Fruit fly (Drosophila melanogaster) whole organism, embryonic: ENCODE results near the gene CG42819.
A peak's percentile ranks its signal among the peaks of the same experiment; 100 is the strongest.

ENCODE experiments used
- BtbVII ChIP-seq: fragments of 200-800 bp; sonication (Bioruptor generic); optimal IDR thresholded peaks from 3 replicates; lab custom pipeline; 2017; ENCODE audit warnings: missing biosample characterization, mild to moderate bottlenecking, missing genetic modification characterization
- CG10274 ChIP-seq: fragments of 200-800 bp; sonication (Bioruptor generic); optimal IDR thresholded peaks from 3 replicates; lab custom pipeline; 2017; ENCODE audit warnings: missing biosample characterization, mild to moderate bottlenecking, missing genetic modification characterization
- CG10321 ChIP-seq: fragments of 200-800 bp; sonication (Bioruptor generic); IDR thresholded peaks from 2 replicates; pipeline ENCODE4 v1.3.6; 2022; ENCODE audit warnings: missing biosample characterization, missing genetic modification characterization
- CG11085 ChIP-seq: fragments of 200-800 bp; sonication (Bioruptor generic); IDR thresholded peaks from 2 replicates; pipeline ENCODE4 v1.3.6; 2022; ENCODE audit warnings: missing biosample characterization, missing genetic modification characterization
- CG12071 ChIP-seq: fragments of 200-800 bp; sonication (Bioruptor generic); optimal IDR thresholded peaks from 3 replicates; lab custom pipeline; 2018; ENCODE audit warnings: missing biosample characterization, mild to moderate bottlenecking, missing genetic modification characterization
- CG13424 ChIP-seq: fragments of 200-800 bp; sonication (Bioruptor generic); optimal IDR thresholded peaks from 2 replicates; lab custom pipeline; 2019; ENCODE audit warnings: missing biosample characterization, mild to moderate bottlenecking, missing genetic modification characterization, moderate library complexity
- CG13624 ChIP-seq: fragments of 200-800 bp; sonication (Bioruptor generic); optimal IDR thresholded peaks from 2 replicates; lab custom pipeline; 2016; ENCODE audit warnings: missing biosample characterization, missing genetic modification characterization
- CG15011 ChIP-seq: fragments of 200-800 bp; sonication (Bioruptor generic); optimal IDR thresholded peaks from 3 replicates; lab custom pipeline; 2018; ENCODE audit warnings: missing biosample characterization, mild to moderate bottlenecking, missing genetic modification characterization
- CG16863 ChIP-seq: fragments of 200-800 bp; sonication (Bioruptor generic); optimal IDR thresholded peaks from 3 replicates; lab custom pipeline; 2016; ENCODE audit warnings: missing biosample characterization, missing genetic modification characterization
- CG17361 ChIP-seq: fragments of 200-800 bp; sonication (Bioruptor generic); IDR thresholded peaks from 3 replicates; pipeline ENCODE4 v1.3.6; 2022; ENCODE audit warnings: missing biosample characterization, missing genetic modification characterization
- CG18262 ChIP-seq: fragments of 200-800 bp; optimal IDR thresholded peaks from 3 replicates; lab custom pipeline; 2019; ENCODE audit warnings: missing biosample characterization, mild to moderate bottlenecking, missing genetic modification characterization, moderate library complexity
- CG2129 ChIP-seq: fragments of 200-800 bp; sonication (Bioruptor generic); IDR thresholded peaks from 2 replicates; pipeline ENCODE4 v1.3.6; 2022; ENCODE audit warnings: missing biosample characterization, missing genetic modification characterization; ENCODE audit not compliant: partially characterized antibody
- CG3163 ChIP-seq: fragments of 200-800 bp; sonication (Bioruptor generic); optimal IDR thresholded peaks from 3 replicates; lab custom pipeline; 2016; ENCODE audit warnings: missing biosample characterization, missing genetic modification characterization
- CG5180 ChIP-seq: fragments of 200-800 bp; sonication (Bioruptor generic); optimal IDR thresholded peaks from 3 replicates; lab custom pipeline; 2017; ENCODE audit warnings: missing biosample characterization, missing genetic modification characterization, mild to moderate bottlenecking, moderate library complexity, missing genetic modification reagents
- CG6272 ChIP-seq: fragments of 200-800 bp; sonication (Bioruptor generic); IDR thresholded peaks from 2 replicates; pipeline ENCODE4 v1.3.6; 2022; ENCODE audit warnings: missing biosample characterization, missing genetic modification characterization
- CG6854 ChIP-seq: fragments of 200-800 bp; sonication (Bioruptor generic); optimal IDR thresholded peaks from 3 replicates; lab custom pipeline; 2017; ENCODE audit warnings: missing biosample characterization, mild to moderate bottlenecking, missing genetic modification characterization
- CG7372 ChIP-seq: fragments of 200-800 bp; sonication (Bioruptor generic); IDR thresholded peaks from 2 replicates; pipeline ENCODE4 v1.3.6; 2022; ENCODE audit warnings: missing biosample characterization, missing genetic modification characterization
- CG8765 ChIP-seq: fragments of 200-800 bp; sonication (Bioruptor generic); IDR thresholded peaks from 2 replicates; pipeline ENCODE4 v1.3.6; 2022; ENCODE audit warnings: missing biosample characterization, missing genetic modification characterization
- CG8924 ChIP-seq: fragments of 200-800 bp; optimal IDR thresholded peaks from 3 replicates; lab custom pipeline; 2019; ENCODE audit warnings: missing biosample characterization, mild to moderate bottlenecking, missing genetic modification characterization, moderate library complexity
- CG9437 ChIP-seq: fragments of 200-800 bp; sonication (Bioruptor generic); optimal IDR thresholded peaks from 2 replicates; lab custom pipeline; 2018; ENCODE audit warnings: missing biosample characterization, mild to moderate bottlenecking, missing genetic modification characterization
- CTCF ChIP-seq: fragments of 200-800 bp; sonication (Bioruptor generic); optimal IDR thresholded peaks from 2 replicates; lab custom pipeline; 2017; ENCODE audit warnings: missing biosample characterization, mild to moderate bottlenecking, missing genetic modification characterization, moderate library complexity
- Deaf1 ChIP-seq: fragments of 200-800 bp; optimal IDR thresholded peaks from 3 replicates; lab custom pipeline; 2019; ENCODE audit warnings: missing biosample characterization, mild to moderate bottlenecking, missing genetic modification characterization, moderate library complexity
- GATAe ChIP-seq: fragments of 200-800 bp; sonication (Bioruptor generic); conservative IDR thresholded peaks from 2 replicates; pipeline ENCODE4 v1.3.6; 2022; ENCODE audit warnings: missing biosample characterization, missing genetic modification characterization
- Gug ChIP-seq: fragments of 200-800 bp; sonication (Bioruptor generic); IDR thresholded peaks from 4 replicates; pipeline ENCODE4 v1.3.6; 2022; ENCODE audit warnings: missing biosample characterization, missing genetic modification characterization
- HLHmδ ChIP-seq: fragments of 200-800 bp; sonication (Bioruptor generic); optimal IDR thresholded peaks from 2 replicates; lab custom pipeline; 2018; ENCODE audit warnings: missing biosample characterization, mild to moderate bottlenecking, missing genetic modification characterization, moderate library complexity
- Nf-YB ChIP-seq: fragments of 200-800 bp; sonication (Bioruptor generic); optimal IDR thresholded peaks from 3 replicates; lab custom pipeline; 2019; ENCODE audit warnings: missing biosample characterization, mild to moderate bottlenecking, missing genetic modification characterization, moderate library complexity
- Sry-β ChIP-seq: fragments of 200-800 bp; sonication (Bioruptor generic); optimal IDR thresholded peaks from 2 replicates; lab custom pipeline; 2018; ENCODE audit warnings: missing biosample characterization, mild to moderate bottlenecking, missing genetic modification characterization, moderate library complexity
- ac ChIP-seq: fragments of 200-800 bp; sonication (Bioruptor generic); optimal IDR thresholded peaks from 3 replicates; lab custom pipeline; 2017; ENCODE audit warnings: missing biosample characterization, mild to moderate bottlenecking, missing genetic modification characterization
- ara ChIP-seq: fragments of 200-800 bp; sonication (Bioruptor generic); IDR thresholded peaks from 2 replicates; pipeline ENCODE4 v1.3.6; 2022; ENCODE audit warnings: missing biosample characterization, missing genetic modification characterization
- br ChIP-seq: fragments of >200 bp; optimal IDR thresholded peaks from 2 replicates; lab custom pipeline; 2017
- btn ChIP-seq: fragments of 200-800 bp; sonication (Bioruptor generic); optimal IDR thresholded peaks from 2 replicates; lab custom pipeline; 2016; ENCODE audit warnings: missing biosample characterization, missing genetic modification characterization
- chn ChIP-seq: fragments of 200-800 bp; sonication (Bioruptor generic); optimal IDR thresholded peaks from 2 replicates; lab custom pipeline; 2016; ENCODE audit warnings: missing biosample characterization, missing genetic modification characterization
- crc ChIP-seq: fragments of 200-800 bp; sonication (Bioruptor generic); optimal IDR thresholded peaks from 2 replicates; lab custom pipeline; 2016; ENCODE audit warnings: missing biosample characterization, missing genetic modification characterization
- fd102C ChIP-seq: fragments of 200-800 bp; sonication (Bioruptor generic); optimal IDR thresholded peaks from 2 replicates; lab custom pipeline; 2018; ENCODE audit warnings: missing biosample characterization, mild to moderate bottlenecking, missing genetic modification characterization, moderate library complexity
- gro ChIP-seq: fragments of 200-800 bp; sonication (Bioruptor generic); optimal IDR thresholded peaks from 2 replicates; lab custom pipeline; 2016; ENCODE audit warnings: missing biosample characterization, missing genetic modification characterization
- hkb ChIP-seq, 2 experiments: fragments of 200-800 bp in 1 of 2; fragments of >200 bp in 1 of 2; sonication (Bioruptor generic) in 1 of 2; IDR thresholded peaks in 1 of 2; optimal IDR thresholded peaks in 1 of 2; 2 replicates each; pipeline versions ENCODE4 v1.3.6 to Lab custom; 2017 to 2022; ENCODE audit warnings: missing biosample characterization in 1 of 2, missing genetic modification characterization in 1 of 2
- insv ChIP-seq, 2 experiments: fragments of 200-800 bp; sonication (Bioruptor generic); optimal IDR thresholded peaks; 3 replicates each; lab custom pipeline; 2016 to 2018; ENCODE audit warnings: missing biosample characterization in 2 of 2, missing genetic modification characterization in 2 of 2
- nmo ChIP-seq: fragments of 200-800 bp; sonication (Bioruptor generic); optimal IDR thresholded peaks from 2 replicates; lab custom pipeline; 2018; ENCODE audit warnings: missing biosample characterization, mild to moderate bottlenecking, missing genetic modification characterization, moderate library complexity
- onecut ChIP-seq: fragments of 200-800 bp; sonication (Bioruptor generic); IDR thresholded peaks from 2 replicates; pipeline ENCODE4 v1.3.6; 2022; ENCODE audit warnings: missing biosample characterization, missing genetic modification characterization
- org-1 ChIP-seq: fragments of 200-800 bp; sonication (Bioruptor generic); optimal IDR thresholded peaks from 2 replicates; lab custom pipeline; 2017; ENCODE audit warnings: missing biosample characterization, missing genetic modification characterization
- p53 ChIP-seq: fragments of 200-800 bp; sonication (Bioruptor generic); optimal IDR thresholded peaks from 2 replicates; lab custom pipeline; 2016; ENCODE audit warnings: missing biosample characterization, missing genetic modification characterization
- pum ChIP-seq: fragments of 200-800 bp; sonication (Bioruptor generic); optimal IDR thresholded peaks from 2 replicates; lab custom pipeline; 2016; ENCODE audit warnings: missing biosample characterization, missing genetic modification characterization
- pzg ChIP-seq: fragments of 200-800 bp; sonication (Bioruptor generic); optimal IDR thresholded peaks from 3 replicates; lab custom pipeline; 2018; ENCODE audit warnings: missing biosample characterization, mild to moderate bottlenecking, missing genetic modification characterization, moderate library complexity
- repo ChIP-seq: fragments of 200-800 bp; sonication (Bioruptor generic); optimal IDR thresholded peaks from 2 replicates; lab custom pipeline; 2016; ENCODE audit warnings: missing biosample characterization, missing genetic modification characterization
- sens ChIP-seq: fragments of 200-800 bp; sonication (Bioruptor generic); peaks from one replicate; lab custom pipeline; 2016; ENCODE audit warnings: missing biosample characterization, missing genetic modification characterization
- slp2 ChIP-seq: fragments of 200-800 bp; sonication (Bioruptor generic); optimal IDR thresholded peaks from 2 replicates; lab custom pipeline; 2016; ENCODE audit warnings: missing biosample characterization, missing genetic modification characterization
- sob ChIP-seq: fragments of 200-800 bp; sonication (Bioruptor generic); IDR thresholded peaks from 2 replicates; pipeline ENCODE4 v1.3.6; 2022; ENCODE audit warnings: missing biosample characterization, missing genetic modification characterization
- sqz ChIP-seq: fragments of 200-800 bp; sonication (Bioruptor generic); optimal IDR thresholded peaks from 3 replicates; lab custom pipeline; 2018; ENCODE audit warnings: missing biosample characterization, mild to moderate bottlenecking, missing genetic modification characterization
- sr ChIP-seq: fragments of 200-800 bp; sonication (Bioruptor generic); IDR thresholded peaks from 3 replicates; pipeline ENCODE4 v1.3.6; 2022; ENCODE audit warnings: missing biosample characterization, missing genetic modification characterization
- unpg ChIP-seq: fragments of 200-800 bp; sonication (Bioruptor generic); optimal IDR thresholded peaks from 3 replicates; lab custom pipeline; 2018; ENCODE audit warnings: missing biosample characterization, mild to moderate bottlenecking, missing genetic modification characterization, moderate library complexity
- vfl ChIP-seq: fragments of 200-800 bp; sonication (Bioruptor generic); optimal IDR thresholded peaks from 2 replicates; lab custom pipeline; 2016; ENCODE audit warnings: missing biosample characterization, missing genetic modification characterization
- zfh1 ChIP-seq: fragments of 200-800 bp; sonication (Bioruptor generic); IDR thresholded peaks from 3 replicates; pipeline ENCODE4 v1.3.6; 2022; ENCODE audit warnings: missing biosample characterization, missing genetic modification characterization

Gene CG42819

dm6 chr2L:8384108-8384601 is 5.0 kb downstream of the CG42819 start, which contains the start of the genes Dad1 and CG13384 (continued):
- TF ChIP-seq CG15011 (GFP tag; lab: Kevin White, UChicago) (peak; percentile 87), Deaf1 (tag; lab: Kevin White, UChicago) (peak; percentile 79), CG16863 (GFP tag; lab: Kevin White, UChicago) (peak; percentile 28), vfl (GFP tag; lab: Kevin White, UChicago) (peak; percentile 61), CG13424 (tag; lab: Kevin White, UChicago) (peak; percentile 96), crc (no peak), CG18262 (tag; lab: Kevin White, UChicago) (peak; percentile 94), sob (GFP tag; lab: Robert Waterston, UW) (peak; percentile 93), CG12071 (GFP tag; lab: Kevin White, UChicago) (peak; percentile 10), sr (GFP tag; lab: Robert Waterston, UW) (no peak), CG10321 (GFP tag; lab: Robert Waterston, UW) (peak; percentile 79), ac (GFP tag; lab: Kevin White, UChicago) (no peak), chn (GFP tag; lab: Kevin White, UChicago) (peak; percentile 68), gro (GFP tag; lab: Kevin White, UChicago) (peak; percentile 20), sqz (GFP tag; lab: Kevin White, UChicago) (peak; percentile 84), onecut (GFP tag; lab: Robert Waterston, UW) (peak; percentile 71), GATAe (GFP tag; lab: Robert Waterston, UW) (peak; percentile 86), CG6272 (GFP tag; lab: Robert Waterston, UW) (peak; percentile 90), CTCF (GFP tag; lab: Kevin White, UChicago) (no peak), Sry-β (GFP tag; lab: Kevin White, UChicago) (peak; percentile 44), CG10274 (GFP tag; lab: Kevin White, UChicago) (peak; percentile 50), HLHmδ (no peak), CG8924 (tag; lab: Kevin White, UChicago) (peak; percentile 97), CG13624 (GFP tag; lab: Kevin White, UChicago) (peak; percentile 44), Nf-YB (GFP tag; lab: Kevin White, UChicago) (peak; percentile 81), pum (GFP tag; lab: Kevin White, UChicago) (peak; percentile 48), ara (GFP tag; lab: Robert Waterston, UW) (peak; percentile 84), slp2 (GFP tag; lab: Kevin White, UChicago) (no peak), insv (GFP tag; optimal IDR thresholded peaks at IDR 0.05; lab: Kevin White, UChicago) (peak in 1 of 2 experiments; percentile 64), Gug (GFP tag; lab: Robert Waterston, UW) (peak; percentile 78), CG6854 (peak; percentile 88), CG7372 (GFP tag; lab: Robert Waterston, UW) (peak; percentile 91), p53 (GFP tag; lab: Kevin White, UChicago) (no peak), CG5180 (GFP tag; lab: Kevin White, UChicago) (peak; percentile 69), zfh1 (GFP tag; lab: Robert Waterston, UW) (peak; percentile 85), hkb (optimal IDR thresholded peaks at IDR 0.05; lab: Kevin White, UChicago) (no peak), hkb (GFP tag; IDR thresholded peaks at IDR 0.05; lab: Robert Waterston, UW) (peak; percentile 85), CG11085 (GFP tag; lab: Robert Waterston, UW) (peak; percentile 91), pzg (GFP tag; lab: Kevin White, UChicago) (peak; percentile 34), CG9437 (GFP tag; lab: Kevin White, UChicago) (peak; percentile 87), sens (peak; percentile 68), CG17361 (GFP tag; lab: Robert Waterston, UW) (peak; percentile 98), nmo (GFP tag; lab: Kevin White, UChicago) (peak; percentile 96), org-1 (GFP tag; lab: Kevin White, UChicago) (peak; percentile 75), fd102C (peak; percentile 55), repo (GFP tag; lab: Kevin White, UChicago) (no peak), BtbVII (GFP tag; lab: Kevin White, UChicago) (peak; percentile 89), CG3163 (GFP tag; lab: Kevin White, UChicago) (no peak), CG2129 (peak; percentile 13; the same call in 1 of the 2 replicates), CG8765 (GFP tag; lab: Robert Waterston, UW) (peak; percentile 78; the same call in 1 of the 2 replicates), unpg (GFP tag; lab: Kevin White, UChicago) (peak; percentile 93), br (lab: Kevin White, UChicago) (no peak), btn (no peak)
